Fruit fly (Drosophila melanogaster) whole organism: ENCODE data around the gene Vm26Aa.

Experiments
- CG8478 ChIP-seq: fragments of >200 bp; optimal IDR thresholded peaks from 2 replicates; lab custom pipeline; 2018; ENCODE audit warnings: inconsistent platforms
- Dll ChIP-seq: fragments of >200 bp; optimal IDR thresholded peaks from 2 replicates; lab custom pipeline; 2017
- EcR ChIP-seq, 2 experiments: fragments of >200 bp; optimal IDR thresholded peaks; 2 replicates each; lab custom pipeline; 2017; ENCODE audit warnings: missing biosample characterization in 2 of 2, missing genetic modification characterization in 2 of 2, missing genetic modification reagents in 2 of 2
- pan ChIP-seq: fragments of >200 bp; optimal IDR thresholded peaks from 2 replicates; lab custom pipeline; 2017
- psq ChIP-seq: fragments of >200 bp; optimal IDR thresholded peaks from 2 replicates; lab custom pipeline; 2017
- usp ChIP-seq: fragments of >200 bp; optimal IDR thresholded peaks from 2 replicates; lab custom pipeline; 2017; ENCODE audit warnings: missing biosample characterization, missing genetic modification characterization, mixed read lengths

DNA sequence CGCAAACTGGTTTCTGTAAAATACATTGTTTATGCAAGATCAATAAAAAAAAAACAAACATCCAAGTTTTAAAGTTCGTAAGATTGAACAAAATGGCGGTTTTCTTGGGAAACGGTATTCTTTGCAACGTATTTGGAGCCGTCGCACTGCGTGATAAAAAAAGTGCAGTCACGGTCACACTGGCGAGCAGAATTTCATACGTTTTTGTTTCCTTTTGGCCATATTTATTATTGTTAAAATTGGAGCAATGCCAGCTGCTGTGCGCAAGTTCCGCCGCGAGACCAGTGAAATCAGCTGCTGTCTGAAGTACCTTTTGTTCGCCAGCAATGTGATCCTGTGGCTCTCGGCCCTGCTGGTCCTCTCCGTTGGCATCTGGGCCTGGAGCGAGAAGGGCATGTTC, 39.9 kb upstream of the Vm26Aa start, which contains the start of gene Tsp26A:
- TF ChIP-seq CG8478 (lab: Kevin White, UChicago) = no peak
- TF ChIP-seq pan (lab: Kevin White, UChicago) = no peak
- TF ChIP-seq psq = no peak
- no peak for TF ChIP-seq Dll (lab: Kevin White, UChicago)
- no peak for TF ChIP-seq usp (GFP tag; lab: Kevin White, UChicago)
- TF ChIP-seq EcR (GFP tag; optimal IDR thresholded peaks at IDR 0.05; lab: Kevin White, UChicago) = no peak
